Worm (Caenorhabditis elegans): Measurements from ENCODE around the gene sftb-6.

DNA sequence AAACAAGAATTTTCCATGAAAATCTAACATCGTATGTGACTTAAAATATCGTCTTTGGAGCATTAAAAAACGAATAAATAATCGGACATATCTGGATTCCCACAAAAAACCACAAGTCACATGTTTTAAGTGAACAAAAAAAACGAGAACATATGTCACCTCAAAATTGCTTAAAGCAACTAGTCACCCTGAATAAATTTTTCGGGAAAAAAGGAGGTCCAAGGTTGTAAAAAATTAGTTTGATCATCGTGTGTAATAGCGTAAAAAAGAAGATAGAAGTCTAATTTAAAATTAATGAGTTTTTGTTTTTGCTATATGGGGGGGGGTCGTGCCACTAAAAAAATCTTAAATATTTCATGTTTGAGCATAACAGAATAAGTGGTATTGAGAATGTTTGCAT is 31.6 kb downstream of the sftb-6 start:
- TF ChIP-seq ama-1 (optimal IDR thresholded peaks at IDR 0.05) (no peak), scrt-1 (GFP tag; IDR thresholded peaks at IDR 0.05) (no peak), pes-1 (GFP tag; IDR thresholded peaks at IDR 0.05) (no peak), hnd-1 (tag; optimal IDR thresholded peaks at IDR 0.05) (no peak), B0310.2 (tag; optimal IDR thresholded peaks at IDR 0.05) (no peak)
